Fruit fly (Drosophila melanogaster) whole organism, wandering third instar larva: ENCODE results near the gene bb8.

Source experiments
- Abd-B ChIP-seq: fragments of >200 bp; optimal IDR thresholded peaks from 2 replicates; lab custom pipeline; 2017; ENCODE audit warnings: missing biosample characterization, missing genetic modification characterization
- CG9705 ChIP-seq: fragments of 200-800 bp; sonication (Bioruptor generic); optimal IDR thresholded peaks from 2 replicates; lab custom pipeline; 2018; ENCODE audit warnings: missing biosample characterization, mild to moderate bottlenecking, missing genetic modification characterization
- Dfd ChIP-seq: fragments of >200 bp; optimal IDR thresholded peaks from 2 replicates; lab custom pipeline; 2017; ENCODE audit warnings: missing biosample characterization, missing genetic modification characterization
- Jra ChIP-seq: sonication (Bioruptor generic); optimal IDR thresholded peaks from 2 replicates; lab custom pipeline; 2016; ENCODE audit warnings: missing biosample characterization, missing genetic modification characterization
- Mio ChIP-seq: sonication (Bioruptor generic); optimal IDR thresholded peaks from 2 replicates; lab custom pipeline; 2016; ENCODE audit warnings: missing biosample characterization, missing genetic modification characterization
- OdsH ChIP-seq: fragments of 200-800 bp; sonication (Bioruptor generic); optimal IDR thresholded peaks from 2 replicates; lab custom pipeline; 2016; ENCODE audit warnings: missing biosample characterization, mild to moderate bottlenecking, missing genetic modification characterization
- fru ChIP-seq: fragments of 200-800 bp; sonication (Bioruptor generic); optimal IDR thresholded peaks from 3 replicates; lab custom pipeline; 2016; ENCODE audit warnings: missing biosample characterization, mild to moderate bottlenecking, missing genetic modification characterization
- h ChIP-seq: fragments of 200-800 bp; sonication (Bioruptor generic); optimal IDR thresholded peaks from 3 replicates; lab custom pipeline; 2016; ENCODE audit warnings: missing biosample characterization, mild to moderate bottlenecking, missing genetic modification characterization
- jim ChIP-seq: fragments of 175-275, 200-325 bp; sonication (Bioruptor generic); optimal IDR thresholded peaks from 2 replicates; lab custom pipeline; 2016; ENCODE audit warnings: missing biosample characterization, mild to moderate bottlenecking, missing genetic modification characterization
- tai ChIP-seq: sonication (Bioruptor generic); optimal IDR thresholded peaks from 2 replicates; lab custom pipeline; 2016; ENCODE audit warnings: missing biosample characterization, missing genetic modification characterization
- usp ChIP-seq: fragments of >200 bp; optimal IDR thresholded peaks from 2 replicates; lab custom pipeline; 2017; ENCODE audit warnings: missing biosample characterization, missing genetic modification characterization

DNA sequence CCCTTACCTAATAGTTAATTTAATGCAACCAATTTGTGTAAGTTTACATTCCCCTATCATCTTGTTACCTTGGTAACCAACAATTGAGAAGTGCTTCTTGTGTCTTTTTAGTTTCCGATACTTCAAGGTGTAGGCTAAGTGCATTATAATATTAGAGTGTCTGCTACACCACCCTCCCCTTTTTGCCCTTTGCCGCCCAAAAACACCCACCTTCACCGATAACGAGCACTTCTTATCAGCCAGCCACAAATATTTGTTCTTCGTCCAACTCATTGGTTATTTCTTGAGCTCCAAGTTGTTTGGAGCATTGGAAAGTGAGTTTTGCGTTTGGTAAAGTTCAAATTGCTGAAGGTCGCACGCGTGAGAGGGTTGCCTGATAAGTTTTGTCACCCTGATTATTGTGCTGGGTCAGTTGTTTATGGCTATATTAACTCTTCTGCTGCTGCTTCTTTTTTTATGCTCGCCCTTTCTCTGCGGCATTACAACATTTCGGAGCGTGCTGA is 41.9 kb upstream of the bb8 start:
- no peak for TF ChIP-seq Dfd (GFP tag; lab: Kevin White, UChicago)
- no peak for TF ChIP-seq Mio (GFP tag; lab: Kevin White, UChicago)
- TF ChIP-seq Abd-B (GFP tag; lab: Kevin White, UChicago) = no peak
- TF ChIP-seq usp (GFP tag; lab: Kevin White, UChicago) = no peak
- no peak for TF ChIP-seq fru (GFP tag; lab: Kevin White, UChicago)
- TF ChIP-seq CG9705 (GFP tag; lab: Kevin White, UChicago) = no peak
- TF ChIP-seq tai (GFP tag; lab: Kevin White, UChicago) = no peak
- no peak for TF ChIP-seq OdsH (GFP tag; lab: Kevin White, UChicago)
- no peak for TF ChIP-seq jim (GFP tag; lab: Kevin White, UChicago)
- no peak for TF ChIP-seq Jra (GFP tag; lab: Kevin White, UChicago)
- peak; percentile 34 for TF ChIP-seq h (GFP tag; lab: Kevin White, UChicago)
